Fruit fly (Drosophila melanogaster) whole organism, embryonic: ENCODE measurements around the gene vkg.

Experiments
- Atf-2 ChIP-seq: fragments of 200-800 bp; sonication (Bioruptor generic); optimal IDR thresholded peaks from 2 replicates; lab custom pipeline; 2016; ENCODE audit warnings: missing biosample characterization, missing genetic modification characterization
- CG10209 ChIP-seq: fragments of 200-800 bp; sonication (Bioruptor generic); optimal IDR thresholded peaks from 3 replicates; lab custom pipeline; 2017; ENCODE audit warnings: missing biosample characterization, mild to moderate bottlenecking, missing genetic modification characterization, missing genetic modification reagents
- CG10543 ChIP-seq: fragments of 200-800 bp; sonication (Bioruptor generic); optimal IDR thresholded peaks from 3 replicates; lab custom pipeline; 2017; ENCODE audit warnings: missing biosample characterization, mild to moderate bottlenecking, missing genetic modification characterization, moderate library complexity
- CG10959 ChIP-seq: fragments of 200-800 bp; sonication (Bioruptor generic); IDR thresholded peaks from 2 replicates; pipeline ENCODE4 v1.3.6; 2022; ENCODE audit warnings: missing biosample characterization, missing genetic modification characterization
- CG12391 ChIP-seq: fragments of 200-800 bp; sonication (Bioruptor generic); optimal IDR thresholded peaks from 3 replicates; lab custom pipeline; 2018; ENCODE audit warnings: missing biosample characterization, mild to moderate bottlenecking, missing genetic modification characterization, moderate library complexity
- CG13287 ChIP-seq: fragments of 200-800 bp; sonication (Bioruptor generic); IDR thresholded peaks from 2 replicates; pipeline ENCODE4 v1.3.6; 2022; ENCODE audit warnings: missing biosample characterization, missing genetic modification characterization; ENCODE audit not compliant: partially characterized antibody
- CG1602 ChIP-seq: fragments of 200-800 bp; sonication (Bioruptor generic); optimal IDR thresholded peaks from 3 replicates; lab custom pipeline; 2016; ENCODE audit warnings: missing biosample characterization, missing genetic modification characterization
- CG16779 ChIP-seq: fragments of 200-800 bp; sonication (Bioruptor generic); IDR thresholded peaks from 2 replicates; pipeline ENCODE4 v1.3.6; 2022; ENCODE audit warnings: missing biosample characterization, missing genetic modification characterization
- CG17802 ChIP-seq: fragments of 200-800 bp; sonication (Bioruptor generic); optimal IDR thresholded peaks from 2 replicates; lab custom pipeline; 2018; ENCODE audit warnings: missing biosample characterization, mild to moderate bottlenecking, missing genetic modification characterization, moderate library complexity
- CG18262 ChIP-seq: fragments of 200-800 bp; optimal IDR thresholded peaks from 3 replicates; lab custom pipeline; 2019; ENCODE audit warnings: missing biosample characterization, mild to moderate bottlenecking, missing genetic modification characterization, moderate library complexity
- CG2712 ChIP-seq: fragments of 200-800 bp; optimal IDR thresholded peaks from 3 replicates; lab custom pipeline; 2019; ENCODE audit warnings: missing biosample characterization, mild to moderate bottlenecking, missing genetic modification characterization, moderate library complexity
- CG30403 ChIP-seq: fragments of 200-800 bp; sonication (Bioruptor generic); optimal IDR thresholded peaks from 3 replicates; lab custom pipeline; 2016; ENCODE audit warnings: missing biosample characterization, missing genetic modification characterization
- CG30431 ChIP-seq: fragments of 200-800 bp; sonication (Bioruptor generic); optimal IDR thresholded peaks from 2 replicates; lab custom pipeline; 2017; ENCODE audit warnings: missing biosample characterization, missing genetic modification characterization
- CG3163 ChIP-seq: fragments of 200-800 bp; sonication (Bioruptor generic); optimal IDR thresholded peaks from 3 replicates; lab custom pipeline; 2016; ENCODE audit warnings: missing biosample characterization, missing genetic modification characterization
- CG4730 ChIP-seq: fragments of 200-800 bp; sonication (Bioruptor generic); IDR thresholded peaks from 2 replicates; pipeline ENCODE4 v1.3.6; 2022; ENCODE audit warnings: missing biosample characterization, missing genetic modification characterization
- CG6689 ChIP-seq: fragments of 200-800 bp; sonication (Bioruptor generic); IDR thresholded peaks from 2 replicates; pipeline ENCODE4 v1.3.6; 2022; ENCODE audit warnings: missing biosample characterization, missing genetic modification characterization
- CG6813 ChIP-seq: fragments of 200-800 bp; sonication (Bioruptor generic); optimal IDR thresholded peaks from 2 replicates; lab custom pipeline; 2017; ENCODE audit warnings: missing biosample characterization, missing genetic modification characterization, mild to moderate bottlenecking, moderate library complexity, missing genetic modification reagents
- CG7839 ChIP-seq: fragments of 200-800 bp; sonication (Bioruptor generic); optimal IDR thresholded peaks from 3 replicates; lab custom pipeline; 2018; ENCODE audit warnings: missing biosample characterization, mild to moderate bottlenecking, missing genetic modification characterization, moderate library complexity
- CG8924 ChIP-seq: fragments of 200-800 bp; optimal IDR thresholded peaks from 3 replicates; lab custom pipeline; 2019; ENCODE audit warnings: missing biosample characterization, mild to moderate bottlenecking, missing genetic modification characterization, moderate library complexity
- Camta ChIP-seq: fragments of 200-800 bp; sonication (Bioruptor generic); optimal IDR thresholded peaks from 2 replicates; lab custom pipeline; 2016; ENCODE audit warnings: missing biosample characterization, missing genetic modification characterization
- CkIIα-i1 ChIP-seq: fragments of 200-800 bp; sonication (Bioruptor generic); IDR thresholded peaks from 2 replicates; pipeline ENCODE4 v1.3.6; 2022; ENCODE audit warnings: missing biosample characterization, missing genetic modification characterization
- D19A ChIP-seq: fragments of 200-800 bp; optimal IDR thresholded peaks from 3 replicates; lab custom pipeline; 2019; ENCODE audit warnings: missing biosample characterization, mild to moderate bottlenecking, missing genetic modification characterization, moderate library complexity
- Doc3 ChIP-seq: fragments of 200-800 bp; sonication (Bioruptor generic); IDR thresholded peaks from 3 replicates; pipeline ENCODE4 v1.3.6; 2022; ENCODE audit warnings: missing biosample characterization, missing genetic modification characterization; ENCODE audit not compliant: partially characterized antibody
- Fer3 ChIP-seq: fragments of 200-800 bp; sonication (Bioruptor generic); optimal IDR thresholded peaks from 2 replicates; lab custom pipeline; 2018; ENCODE audit warnings: missing biosample characterization, mild to moderate bottlenecking, missing genetic modification characterization, moderate library complexity
- H2.0 ChIP-seq: fragments of 200-800 bp; sonication (Bioruptor generic); IDR thresholded peaks from 2 replicates; pipeline ENCODE4 v1.3.6; 2022; ENCODE audit warnings: missing biosample characterization, missing genetic modification characterization
- HLH3B ChIP-seq: fragments of 200-800 bp; sonication (Bioruptor generic); IDR thresholded peaks from 2 replicates; pipeline ENCODE4 v1.3.6; 2022; ENCODE audit warnings: missing biosample characterization, missing genetic modification characterization
- HLH54F ChIP-seq: fragments of 200-800 bp; sonication (Bioruptor generic); optimal IDR thresholded peaks from 3 replicates; lab custom pipeline; 2016; ENCODE audit warnings: missing biosample characterization, missing genetic modification characterization
- Hr39 ChIP-seq: fragments of >200 bp; optimal IDR thresholded peaks from 2 replicates; lab custom pipeline; 2017
- Mrtf ChIP-seq: fragments of 200-800 bp; sonication (Bioruptor generic); IDR thresholded peaks from 3 replicates; pipeline ENCODE4 v1.3.6; 2022; ENCODE audit warnings: missing biosample characterization, missing genetic modification characterization
- Oli ChIP-seq: fragments of 200-800 bp; sonication (Bioruptor generic); optimal IDR thresholded peaks from 2 replicates; lab custom pipeline; 2018; ENCODE audit warnings: missing biosample characterization, mild to moderate bottlenecking, missing genetic modification characterization, moderate library complexity
- Opbp ChIP-seq: fragments of 200-800 bp; sonication (Bioruptor generic); IDR thresholded peaks from 3 replicates; pipeline ENCODE4 v1.3.6; 2022; ENCODE audit warnings: missing biosample characterization, missing genetic modification characterization; ENCODE audit not compliant: partially characterized antibody
- Ptx1 ChIP-seq: fragments of 200-800 bp; sonication (Bioruptor generic); IDR thresholded peaks from 2 replicates; pipeline ENCODE4 v1.3.6; 2022; ENCODE audit warnings: missing biosample characterization, missing genetic modification characterization
- Side ChIP-seq: fragments of 200-800 bp; sonication (Bioruptor generic); optimal IDR thresholded peaks from 2 replicates; lab custom pipeline; 2016; ENCODE audit warnings: missing biosample characterization, missing genetic modification characterization
- Six4 ChIP-seq: fragments of 200-800 bp; sonication (Bioruptor generic); optimal IDR thresholded peaks from 2 replicates; lab custom pipeline; 2016; ENCODE audit warnings: missing biosample characterization, missing genetic modification characterization
- Ssrp ChIP-seq: fragments of 200-800 bp; sonication (Bioruptor generic); optimal IDR thresholded peaks from 2 replicates; lab custom pipeline; 2018; ENCODE audit warnings: missing biosample characterization, mild to moderate bottlenecking, missing genetic modification characterization, moderate library complexity
- Xrp1 ChIP-seq: fragments of 200-800 bp; sonication (Bioruptor generic); IDR thresholded peaks from 2 replicates; pipeline ENCODE4 v1.3.6; 2022; ENCODE audit warnings: missing biosample characterization, missing genetic modification characterization
- amos ChIP-seq: fragments of 200-800 bp; sonication (Bioruptor generic); IDR thresholded peaks from 2 replicates; pipeline ENCODE4 v1.3.6; 2022; ENCODE audit warnings: missing biosample characterization, missing genetic modification characterization; ENCODE audit not compliant: partially characterized antibody
- bcd ChIP-seq: fragments of 200-800 bp; sonication (Bioruptor generic); optimal IDR thresholded peaks from 2 replicates; lab custom pipeline; 2017; ENCODE audit warnings: missing biosample characterization, mild to moderate bottlenecking, missing genetic modification characterization
- crc ChIP-seq: fragments of 200-800 bp; sonication (Bioruptor generic); optimal IDR thresholded peaks from 2 replicates; lab custom pipeline; 2016; ENCODE audit warnings: missing biosample characterization, missing genetic modification characterization
- da ChIP-seq: fragments of 200-800 bp; sonication (Bioruptor generic); optimal IDR thresholded peaks from 2 replicates; lab custom pipeline; 2016; ENCODE audit warnings: missing biosample characterization, missing genetic modification characterization
- dmrt11E ChIP-seq: fragments of 200-800 bp; sonication (Bioruptor generic); optimal IDR thresholded peaks from 3 replicates; lab custom pipeline; 2018; ENCODE audit warnings: missing biosample characterization, mild to moderate bottlenecking, missing genetic modification characterization, moderate library complexity
- fd64A ChIP-seq: fragments of 200-800 bp; sonication (Bioruptor generic); optimal IDR thresholded peaks from 3 replicates; lab custom pipeline; 2018; ENCODE audit warnings: missing biosample characterization, mild to moderate bottlenecking, missing genetic modification characterization
- fru ChIP-seq: fragments of >200 bp; optimal IDR thresholded peaks from 2 replicates; lab custom pipeline; 2017
- gfzf ChIP-seq: fragments of 200-800 bp; sonication (Bioruptor generic); optimal IDR thresholded peaks from 2 replicates; lab custom pipeline; 2016; ENCODE audit warnings: missing biosample characterization, mild to moderate bottlenecking, missing genetic modification characterization, moderate library complexity
- ham ChIP-seq: fragments of 200-800 bp; sonication (Bioruptor generic); IDR thresholded peaks from 2 replicates; pipeline ENCODE4 v1.3.6; 2022; ENCODE audit warnings: missing biosample characterization, missing genetic modification characterization
- lab ChIP-seq: fragments of 200-800 bp; sonication (Bioruptor generic); optimal IDR thresholded peaks from 3 replicates; lab custom pipeline; 2017; ENCODE audit warnings: missing biosample characterization, missing genetic modification characterization, mild to moderate bottlenecking, moderate library complexity, missing genetic modification reagents
- nerfin-2 ChIP-seq: fragments of 200-800 bp; sonication (Bioruptor generic); IDR thresholded peaks from 2 replicates; pipeline ENCODE4 v1.3.6; 2022; ENCODE audit warnings: missing biosample characterization, missing genetic modification characterization; ENCODE audit not compliant: partially characterized antibody
- peb ChIP-seq: fragments of 200-800 bp; sonication (Bioruptor generic); IDR thresholded peaks from 2 replicates; pipeline ENCODE4 v1.3.6; 2022; ENCODE audit warnings: missing biosample characterization, missing genetic modification characterization
- schlank ChIP-seq: fragments of 200-800 bp; sonication (Bioruptor generic); optimal IDR thresholded peaks from 2 replicates; lab custom pipeline; 2018; ENCODE audit warnings: missing biosample characterization, mild to moderate bottlenecking, missing genetic modification characterization
- sisA ChIP-seq: fragments of 200-800 bp; sonication (Bioruptor generic); IDR thresholded peaks from 2 replicates; pipeline ENCODE4 v1.3.6; 2022; ENCODE audit warnings: missing biosample characterization, missing genetic modification characterization
- tgo ChIP-seq: fragments of 200-800 bp; sonication (Bioruptor generic); IDR thresholded peaks from 3 replicates; pipeline ENCODE4 v1.3.6; 2022; ENCODE audit warnings: missing biosample characterization, missing genetic modification characterization
- twi ChIP-seq: fragments of 200-800 bp; optimal IDR thresholded peaks from 2 replicates; lab custom pipeline; 2019; ENCODE audit warnings: missing biosample characterization, mild to moderate bottlenecking, missing genetic modification characterization, moderate library complexity

vkg gene

DNA sequence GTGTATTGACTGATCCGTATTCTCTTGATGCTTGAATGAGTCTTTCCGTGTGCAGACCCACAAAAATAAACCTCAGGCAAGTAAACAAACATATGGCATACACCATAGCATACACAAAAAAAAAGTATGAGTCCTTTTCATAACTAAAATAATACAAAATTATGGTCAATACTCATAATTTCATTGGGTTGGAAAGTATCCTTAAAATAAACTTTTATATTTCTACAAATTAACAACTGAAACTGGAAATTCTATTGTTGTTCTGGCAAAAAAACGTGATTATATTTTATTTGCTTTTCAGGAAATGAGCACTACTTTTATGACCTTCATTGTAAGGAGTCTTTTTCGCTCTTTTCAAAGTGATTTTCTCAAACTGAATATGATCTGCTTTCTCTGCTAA, 14.1 kb upstream of the vkg start (continued):
- TF ChIP-seq Doc3 (GFP tag; lab: Robert Waterston, UW) (no peak), CG13287 (GFP tag; lab: Robert Waterston, UW) (no peak), CG7839 (tag; lab: Kevin White, UChicago) (peak; percentile 43), amos (GFP tag; lab: Robert Waterston, UW) (no peak), Side (no peak), ham (GFP tag; lab: Robert Waterston, UW) (no peak), Opbp (GFP tag; lab: Robert Waterston, UW) (no peak), CG18262 (tag; lab: Kevin White, UChicago) (peak; percentile 68), schlank (tag; lab: Kevin White, UChicago) (no peak), HLH3B (GFP tag; lab: Robert Waterston, UW) (no peak), crc (GFP tag; lab: Kevin White, UChicago) (no peak), CG4730 (GFP tag; lab: Robert Waterston, UW) (no peak), Six4 (GFP tag; lab: Kevin White, UChicago) (peak; percentile 13), CG1602 (GFP tag; lab: Kevin White, UChicago) (peak; percentile 17), sisA (GFP tag; lab: Robert Waterston, UW) (no peak), D19A (tag; lab: Kevin White, UChicago) (peak; percentile 47), CG2712 (peak; percentile 60), CG3163 (GFP tag; lab: Kevin White, UChicago) (no peak), nerfin-2 (no peak), Camta (GFP tag; lab: Kevin White, UChicago) (no peak), CG30431 (no peak), fru (lab: Kevin White, UChicago) (no peak), bcd (GFP tag; lab: Kevin White, UChicago) (no peak), CG10959 (GFP tag; lab: Robert Waterston, UW) (no peak), Oli (tag; lab: Kevin White, UChicago) (peak; percentile 36), Xrp1 (GFP tag; lab: Robert Waterston, UW) (peak; percentile 53; the same call in 1 of the 2 replicates), Fer3 (tag; lab: Kevin White, UChicago) (peak; percentile 11), HLH54F (GFP tag; lab: Kevin White, UChicago) (no peak), CG10543 (no peak), CG8924 (tag; lab: Kevin White, UChicago) (peak; percentile 27), CG16779 (GFP tag; lab: Robert Waterston, UW) (no peak), Ptx1 (GFP tag; lab: Robert Waterston, UW) (no peak), lab (no peak), da (GFP tag; lab: Kevin White, UChicago) (no peak), Hr39 (lab: Kevin White, UChicago) (no peak), dmrt11E (tag; lab: Kevin White, UChicago) (peak; percentile 62), CG30403 (GFP tag; lab: Kevin White, UChicago) (peak; percentile 4), CG6689 (GFP tag; lab: Robert Waterston, UW) (0 out of 2 replicates have a peak, but pooled peaks have one; percentile 32), CG12391 (tag; lab: Kevin White, UChicago) (peak; percentile 42), CG6813 (no peak), tgo (GFP tag; lab: Robert Waterston, UW) (no peak), twi (tag; lab: Kevin White, UChicago) (peak; percentile 73), Atf-2 (no peak), peb (GFP tag; lab: Robert Waterston, UW) (no peak), CkIIα-i1 (no peak), H2.0 (GFP tag; lab: Robert Waterston, UW) (no peak), fd64A (GFP tag; lab: Kevin White, UChicago) (no peak), CG17802 (tag; lab: Kevin White, UChicago) (no peak), CG10209 (peak; percentile 3), Mrtf (GFP tag; lab: Robert Waterston, UW) (no peak), Ssrp (tag; lab: Kevin White, UChicago) (peak; percentile 46), gfzf (no peak)
